Worm (Caenorhabditis elegans): ENCODE data around the gene mnk-1.

ce11 chrII:10603560-10603959 is 48.7 kb upstream of the mnk-1 start:
- TF ChIP-seq unc-39 (tag; optimal IDR thresholded peaks at IDR 0.05) (no peak), aly-2 (tag; optimal IDR thresholded peaks at IDR 0.05) (no peak), ceh-82 (tag; optimal IDR thresholded peaks at IDR 0.05) (no peak), zag-1 (tag; optimal IDR thresholded peaks at IDR 0.05) (no peak), nhr-11 (tag; optimal IDR thresholded peaks at IDR 0.05) (no peak), egl-27 (tag; optimal IDR thresholded peaks at IDR 0.05) (no peak), nhr-21 (tag; optimal IDR thresholded peaks at IDR 0.05) (no peak), skn-1 (tag; optimal IDR thresholded peaks at IDR 0.05) (no peak), elt-1 (tag; optimal IDR thresholded peaks at IDR 0.05) (no peak)

Data from whole organism, L2 larva.